Worm (Caenorhabditis elegans) whole organism, L3 larva: ENCODE results near the gene W06D11.3.

Source experiments
- elt-1 ChIP-seq: fragments of 150-350 bp; optimal IDR thresholded peaks from 2 replicates; lab custom pipeline; 2014; ENCODE audit warnings: missing biosample characterization, missing genetic modification characterization
- eor-1 ChIP-seq, 2 experiments: fragments of 150-350 bp; optimal IDR thresholded peaks; 2 replicates each; lab custom pipeline; 2014 to 2018; ENCODE audit warnings: missing biosample characterization in 2 of 2, missing genetic modification characterization in 2 of 2
- fkh-10 ChIP-seq: sonication (generic microtip); optimal IDR thresholded peaks from 2 replicates; lab custom pipeline; 2017; ENCODE audit warnings: missing biosample characterization, missing genetic modification reagents, missing genetic modification characterization
- fos-1 ChIP-seq: fragments of 150-350 bp; optimal IDR thresholded peaks from 2 replicates; lab custom pipeline; 2014; ENCODE audit warnings: missing biosample characterization, missing genetic modification characterization
- jun-1 ChIP-seq: fragments of 150-350 bp; optimal IDR thresholded peaks from 2 replicates; lab custom pipeline; 2014; ENCODE audit warnings: missing biosample characterization, missing genetic modification reagents, missing genetic modification characterization
- lin-15B ChIP-seq: fragments of 150-350 bp; optimal IDR thresholded peaks from 2 replicates; lab custom pipeline; 2014; ENCODE audit warnings: missing biosample characterization, missing genetic modification characterization
- lin-39 ChIP-seq: fragments of 150-350 bp; optimal IDR thresholded peaks from 2 replicates; lab custom pipeline; 2018; ENCODE audit warnings: missing biosample characterization, missing genetic modification reagents, missing genetic modification characterization
- lsy-12 ChIP-seq: sonication (generic microtip); optimal IDR thresholded peaks from 2 replicates; lab custom pipeline; 2016; ENCODE audit warnings: mild to moderate bottlenecking, missing genetic modification characterization, missing compliant biosample characterization
- nhr-25 ChIP-seq: sonication (generic microtip); optimal IDR thresholded peaks from 2 replicates; lab custom pipeline; 2017; ENCODE audit warnings: missing biosample characterization, missing genetic modification characterization
- nhr-76 ChIP-seq: fragments of 150-350 bp; sonication (generic microtip); optimal IDR thresholded peaks from 5 replicates; lab custom pipeline; 2014; ENCODE audit warnings: missing biosample characterization, missing genetic modification characterization
- nhr-77 ChIP-seq: fragments of 150-350 bp; optimal IDR thresholded peaks from 2 replicates; lab custom pipeline; 2014; ENCODE audit warnings: missing biosample characterization, missing genetic modification characterization
- tbx-2 ChIP-seq: sonication (generic microtip); optimal IDR thresholded peaks from 2 replicates; lab custom pipeline; 2016; ENCODE audit warnings: mild to moderate bottlenecking, missing genetic modification characterization, missing compliant biosample characterization
- unc-62 ChIP-seq: fragments of 150-350 bp; sonication (generic microtip); optimal IDR thresholded peaks from 4 replicates; lab custom pipeline; 2014; ENCODE audit warnings: missing biosample characterization, missing genetic modification reagents, missing genetic modification characterization

DNA sequence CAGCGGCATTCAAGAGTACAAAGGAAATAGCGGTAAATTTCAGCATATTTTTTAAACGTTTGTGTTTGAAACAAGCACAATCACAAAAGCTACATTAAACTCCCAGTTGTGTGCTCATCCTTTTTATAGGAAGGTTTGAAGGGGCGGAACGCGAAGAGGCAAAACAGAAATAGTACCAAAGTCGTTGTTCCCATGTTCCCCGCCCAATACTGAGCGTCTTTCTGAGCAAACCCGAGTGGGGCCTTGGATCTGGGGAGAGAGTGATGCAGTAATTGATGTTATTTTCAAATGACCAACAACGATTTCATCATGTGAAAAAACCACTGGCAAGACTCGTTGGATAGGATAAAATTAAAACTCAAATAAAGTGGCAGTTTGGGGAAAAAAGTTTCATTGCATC, 42.9 kb downstream of the W06D11.3 start, which contains the start of gene zig-2:
- TF ChIP-seq nhr-77 (tag; lab: Kevin White, UChicago) = no peak
- TF ChIP-seq nhr-76 (tag; lab: Kevin White, UChicago) = no peak
- TF ChIP-seq fos-1 (tag; lab: Kevin White, UChicago) = no peak
- no peak for TF ChIP-seq fkh-10
- TF ChIP-seq tbx-2 (tag; lab: Kevin White, UChicago) = no peak
- TF ChIP-seq lsy-12 (tag; lab: Kevin White, UChicago) = no peak
- TF ChIP-seq lin-39 = no peak
- TF ChIP-seq jun-1 (tag; lab: Kevin White, UChicago) = no peak
- no peak for TF ChIP-seq unc-62 (GFP tag; lab: Kevin White, UChicago)
- TF ChIP-seq eor-1 (tag; optimal IDR thresholded peaks at IDR 0.05; lab: Kevin White, UChicago) = no peak
- no peak for TF ChIP-seq elt-1 (tag; lab: Kevin White, UChicago)
- TF ChIP-seq lin-15B (tag; lab: Kevin White, UChicago) = no peak
- TF ChIP-seq nhr-25 (tag; lab: Kevin White, UChicago) = no peak
